Fruit fly (Drosophila melanogaster) whole organism, prepupa: ENCODE results near the gene wdb.
A peak's percentile ranks its signal among the peaks of the same experiment; 100 is the strongest.

Experiments used
- CG11762 ChIP-seq: fragments of 200-800 bp; sonication (Bioruptor generic); optimal IDR thresholded peaks from 3 replicates; lab custom pipeline; 2016; ENCODE audit warnings: missing biosample characterization, missing genetic modification characterization; ENCODE audit not compliant: insufficient read depth
- CG3032 ChIP-seq: fragments of 200-800 bp; optimal IDR thresholded peaks from 2 replicates; lab custom pipeline; 2019; ENCODE audit warnings: missing biosample characterization, mild to moderate bottlenecking, missing genetic modification characterization, moderate library complexity
- CG31627 ChIP-seq: fragments of 200-800 bp; sonication (Bioruptor generic); optimal IDR thresholded peaks from 3 replicates; lab custom pipeline; 2016; ENCODE audit warnings: missing biosample characterization, missing genetic modification characterization
- CG6163 ChIP-seq: fragments of 200-800 bp; sonication (Bioruptor generic); IDR thresholded peaks from 3 replicates; pipeline ENCODE4 v1.3.6; 2022; ENCODE audit warnings: missing biosample characterization, missing genetic modification characterization
- CG6276 ChIP-seq: fragments of 200-800 bp; sonication (Bioruptor generic); optimal IDR thresholded peaks from 2 replicates; lab custom pipeline; 2017; ENCODE audit warnings: missing biosample characterization, mild to moderate bottlenecking, missing genetic modification characterization
- Eip78C ChIP-seq: fragments of 200-800 bp; sonication (Bioruptor generic); peaks from one replicate; lab custom pipeline; 2016; ENCODE audit warnings: missing biosample characterization, missing genetic modification characterization
- OdsH ChIP-seq: fragments of 200-800 bp; sonication (Bioruptor generic); optimal IDR thresholded peaks from 3 replicates; lab custom pipeline; 2016; ENCODE audit warnings: missing biosample characterization, missing genetic modification characterization
- cyc ChIP-seq: fragments of 200-800 bp; sonication (Bioruptor generic); optimal IDR thresholded peaks from 3 replicates; lab custom pipeline; 2016; ENCODE audit warnings: missing biosample characterization, missing genetic modification characterization
- dsx ChIP-seq: fragments of 200-800 bp; optimal IDR thresholded peaks from 3 replicates; lab custom pipeline; 2019; ENCODE audit warnings: missing biosample characterization, mild to moderate bottlenecking, missing genetic modification characterization, moderate library complexity; ENCODE audit not compliant: poor library complexity, severe bottlenecking
- svp ChIP-seq: fragments of 200-800 bp; sonication (Bioruptor generic); peaks from one replicate; lab custom pipeline; 2016; ENCODE audit warnings: missing biosample characterization, missing genetic modification characterization

DNA sequence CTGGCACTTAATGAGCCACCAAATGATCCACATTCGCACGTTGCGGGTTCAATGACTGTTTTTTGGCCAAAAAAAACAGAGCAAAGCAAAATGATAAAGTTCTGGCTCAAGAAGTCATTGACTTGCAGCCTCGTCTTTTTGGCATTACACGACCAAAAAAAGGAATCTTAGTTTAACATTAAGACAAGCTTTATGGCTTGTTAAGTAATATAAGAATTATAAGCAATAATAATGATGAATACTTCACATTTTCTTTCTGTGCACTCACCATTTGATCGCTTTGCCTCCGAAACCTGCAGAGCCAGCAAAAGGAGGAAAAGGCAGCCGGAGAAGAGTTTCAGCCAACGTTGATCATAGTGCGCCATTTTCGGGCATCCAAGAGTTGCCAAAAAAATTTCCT, 11.1 kb upstream of the wdb start:
- no peak for TF ChIP-seq CG6276
- no peak for TF ChIP-seq Eip78C (GFP tag; lab: Kevin White, UChicago)
- TF ChIP-seq CG31627 (GFP tag; lab: Kevin White, UChicago): peak; percentile 58
- TF ChIP-seq OdsH (GFP tag; lab: Kevin White, UChicago): no peak
- TF ChIP-seq cyc (GFP tag; lab: Kevin White, UChicago): peak; percentile 60
- TF ChIP-seq CG6163 (GFP tag; lab: Robert Waterston, UW): no peak
- TF ChIP-seq svp (GFP tag; lab: Kevin White, UChicago): no peak
- no peak for TF ChIP-seq dsx
- no peak for TF ChIP-seq CG11762
- no peak for TF ChIP-seq CG3032 (tag; lab: Kevin White, UChicago)
